Worm (Caenorhabditis elegans) whole organism, mixed stage, embryonic: Measurements from ENCODE around the gene cpr-5.

ENCODE experiments used
- M03D4.4 ChIP-seq: sonication (generic microtip); optimal IDR thresholded peaks from 2 replicates; lab custom pipeline; 2017; ENCODE audit warnings: mild to moderate bottlenecking, missing genetic modification characterization, missing compliant biosample characterization
- bed-3 ChIP-seq: fragments of 200-800 bp; sonication (Bioruptor generic); optimal IDR thresholded peaks from 3 replicates; lab custom pipeline; 2018; ENCODE audit warnings: mild to moderate bottlenecking, missing genetic modification characterization, moderate library complexity, missing compliant biosample characterization
- ces-1 ChIP-seq: fragments of 150-350 bp; optimal IDR thresholded peaks from 2 replicates; lab custom pipeline; 2014; ENCODE audit warnings: missing biosample characterization, missing genetic modification reagents, missing genetic modification characterization
- cnd-1 ChIP-seq: fragments of 200-800 bp; sonication (Bioruptor generic); optimal IDR thresholded peaks from 2 replicates; lab custom pipeline; 2018; ENCODE audit warnings: mild to moderate bottlenecking, missing genetic modification characterization, missing compliant biosample characterization
- drap-1 ChIP-seq: fragments of 200-800 bp; sonication (Bioruptor generic); optimal IDR thresholded peaks from 3 replicates; lab custom pipeline; 2018; ENCODE audit warnings: mild to moderate bottlenecking, missing genetic modification characterization, missing compliant biosample characterization
- elt-3 ChIP-seq: fragments of 150-350 bp; optimal IDR thresholded peaks from 2 replicates; lab custom pipeline; 2014; ENCODE audit warnings: missing biosample characterization, missing genetic modification characterization
- flh-1 ChIP-seq: fragments of 200-800 bp; sonication (Bioruptor generic); optimal IDR thresholded peaks from 2 replicates; lab custom pipeline; 2018; ENCODE audit warnings: mild to moderate bottlenecking, missing genetic modification characterization, moderate library complexity, missing compliant biosample characterization
- ham-2 ChIP-seq: fragments of 200-800 bp; sonication (Bioruptor generic); optimal IDR thresholded peaks from 2 replicates; lab custom pipeline; 2018; ENCODE audit warnings: mild to moderate bottlenecking, missing genetic modification characterization, missing compliant biosample characterization
- hlh-1 ChIP-seq: fragments of 150-350 bp; optimal IDR thresholded peaks from 2 replicates; lab custom pipeline; 2014; ENCODE audit warnings: missing biosample characterization, missing genetic modification reagents, missing genetic modification characterization
- lin-13 ChIP-seq: fragments of 150-350 bp; optimal IDR thresholded peaks from 2 replicates; lab custom pipeline; 2014; ENCODE audit warnings: missing biosample characterization, missing genetic modification characterization
- lin-32 ChIP-seq: fragments of 200-800 bp; sonication (Bioruptor generic); optimal IDR thresholded peaks from 2 replicates; lab custom pipeline; 2018; ENCODE audit warnings: mild to moderate bottlenecking, missing genetic modification characterization, missing compliant biosample characterization
- mab-5 ChIP-seq: fragments of 150-350 bp; optimal IDR thresholded peaks from 2 replicates; lab custom pipeline; 2014; ENCODE audit warnings: missing biosample characterization, missing genetic modification characterization
- mep-1 ChIP-seq: fragments of 150-350 bp; optimal IDR thresholded peaks from 2 replicates; lab custom pipeline; 2017; ENCODE audit warnings: missing biosample characterization, missing genetic modification reagents, missing genetic modification characterization, inconsistent platforms
- mls-2 ChIP-seq: sonication (generic microtip); optimal IDR thresholded peaks from 2 replicates; lab custom pipeline; 2016; ENCODE audit warnings: mild to moderate bottlenecking, missing genetic modification characterization, moderate library complexity, missing compliant biosample characterization
- nhr-12 ChIP-seq: fragments of 150-350 bp; optimal IDR thresholded peaks from 2 replicates; lab custom pipeline; 2014; ENCODE audit warnings: missing biosample characterization, missing genetic modification characterization
- nhr-2 ChIP-seq: fragments of 150-350 bp; optimal IDR thresholded peaks from 2 replicates; lab custom pipeline; 2014; ENCODE audit warnings: missing biosample characterization, missing genetic modification characterization
- nhr-237 ChIP-seq: fragments of 150-350 bp; optimal IDR thresholded peaks from 2 replicates; lab custom pipeline; 2014; ENCODE audit warnings: missing biosample characterization, missing genetic modification characterization
- nhr-28 ChIP-seq: fragments of 150-350 bp; optimal IDR thresholded peaks from 2 replicates; lab custom pipeline; 2014; ENCODE audit warnings: missing biosample characterization, missing genetic modification characterization
- pha-4 ChIP-seq: fragments of 150-350 bp; optimal IDR thresholded peaks from 2 replicates; lab custom pipeline; 2018; ENCODE audit warnings: missing biosample characterization, missing genetic modification reagents, missing genetic modification characterization
- sem-2 ChIP-seq: fragments of 200-800 bp; sonication (Bioruptor generic); optimal IDR thresholded peaks from 2 replicates; lab custom pipeline; 2018; ENCODE audit warnings: mild to moderate bottlenecking, missing genetic modification characterization, missing compliant biosample characterization
- sptf-1 ChIP-seq: sonication (generic microtip); optimal IDR thresholded peaks from 2 replicates; lab custom pipeline; 2017; ENCODE audit warnings: mild to moderate bottlenecking, missing genetic modification characterization, moderate library complexity, missing compliant biosample characterization
- tbx-8 ChIP-seq: fragments of 200-800 bp; sonication (Bioruptor generic); optimal IDR thresholded peaks from 2 replicates; lab custom pipeline; 2018; ENCODE audit warnings: mild to moderate bottlenecking, missing genetic modification characterization, moderate library complexity, missing compliant biosample characterization
- unc-120 ChIP-seq: sonication (generic microtip); optimal IDR thresholded peaks from 2 replicates; lab custom pipeline; 2017; ENCODE audit warnings: missing genetic modification characterization, missing compliant biosample characterization; ENCODE audit not compliant: poor library complexity, severe bottlenecking
- unc-39 ChIP-seq: fragments of 150-350 bp; optimal IDR thresholded peaks from 2 replicates; lab custom pipeline; 2014; ENCODE audit warnings: missing biosample characterization, missing genetic modification characterization
- unc-62 ChIP-seq: fragments of 150-350 bp; optimal IDR thresholded peaks from 2 replicates; lab custom pipeline; 2014; ENCODE audit warnings: missing biosample characterization, missing genetic modification reagents, missing genetic modification characterization
- zip-8 ChIP-seq: fragments of 150-350 bp; optimal IDR thresholded peaks from 2 replicates; lab custom pipeline; 2014; ENCODE audit warnings: missing biosample characterization, missing genetic modification characterization
- ztf-11 ChIP-seq: fragments of 150-350 bp; optimal IDR thresholded peaks from 2 replicates; lab custom pipeline; 2014; ENCODE audit warnings: missing biosample characterization, missing genetic modification characterization

Gene cpr-5

DNA sequence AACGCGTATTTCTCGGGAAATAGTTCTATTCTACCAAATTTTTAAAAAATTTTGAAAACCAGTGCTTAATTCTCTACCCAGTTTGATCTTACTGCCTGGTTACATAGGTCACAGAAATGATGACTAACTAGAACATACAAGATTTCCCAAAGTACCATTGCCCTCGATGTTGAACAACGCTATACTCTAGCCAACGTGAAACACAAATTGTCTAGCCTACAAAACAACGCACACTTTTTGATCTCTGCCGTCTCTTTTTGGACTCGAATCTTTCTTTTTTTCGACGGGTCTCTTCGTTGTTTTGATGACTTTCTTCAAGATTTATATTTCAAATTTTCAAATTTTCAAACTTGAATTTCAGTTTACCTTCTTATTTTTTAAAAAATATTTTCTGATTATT, 33.6 kb downstream of the cpr-5 start, which contains the start of gene Y50D4B.2:
Gene Y50D4B.2, plus strand, starts transcription at position 301 of the 400 bp plus-strand sequence.
- TF ChIP-seq elt-3 (tag; lab: Kevin White, UChicago) (no peak), hlh-1 (tag; lab: Kevin White, UChicago) (no peak), unc-39 (tag; lab: Kevin White, UChicago) (no peak), drap-1 (GFP tag; lab: Kevin White, UChicago) (no peak), nhr-237 (tag; lab: Kevin White, UChicago) (no peak), ztf-11 (tag; lab: Kevin White, UChicago) (no peak), nhr-28 (tag; lab: Kevin White, UChicago) (no peak), unc-120 (no peak), M03D4.4 (tag; lab: Kevin White, UChicago) (no peak), unc-62 (GFP tag; lab: Kevin White, UChicago) (no peak), zip-8 (tag; lab: Kevin White, UChicago) (no peak), mep-1 (no peak), tbx-8 (GFP tag; lab: Kevin White, UChicago) (no peak), mls-2 (no peak), pha-4 (tag; lab: Kevin White, UChicago) (no peak), sem-2 (GFP tag; lab: Kevin White, UChicago) (no peak), mab-5 (no peak), cnd-1 (tag; lab: Kevin White, UChicago) (no peak), lin-32 (GFP tag; lab: Kevin White, UChicago) (no peak), nhr-12 (tag; lab: Kevin White, UChicago) (no peak)

ce11 chrV:1092359-1092758, 41.5 kb downstream of the cpr-5 start, which contains the start of gene Y50D4B.4:
Gene Y50D4B.4 (plus strand): TSS chrV:1092659.
- TF ChIP-seq nhr-2 (tag; lab: Kevin White, UChicago) (no peak), ces-1 (GFP tag; lab: Kevin White, UChicago) (no peak), sptf-1 (tag; lab: Kevin White, UChicago) (no peak)

DNA sequence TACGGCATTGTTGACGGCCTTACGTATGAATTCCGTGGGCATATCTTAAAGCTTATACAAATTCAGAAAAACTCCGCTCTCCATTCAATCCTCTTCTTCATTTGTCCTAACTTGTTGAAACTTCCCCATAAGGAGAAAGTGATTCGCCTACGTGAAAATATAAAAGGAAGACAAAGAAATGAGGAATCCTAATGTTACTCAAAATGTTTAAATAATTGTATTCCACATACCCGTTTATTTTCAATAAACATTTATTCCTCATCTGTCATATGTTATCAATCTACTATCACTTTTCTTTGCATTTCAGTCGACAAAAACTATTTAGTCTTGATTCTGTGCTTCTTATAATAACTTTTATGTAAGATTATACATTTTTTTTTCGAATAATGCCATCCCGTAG, 45.9 kb downstream of the cpr-5 start, which contains the start of gene clec-203:
Gene clec-203, plus strand, starts transcription at position 301 of the 400 bp plus-strand sequence.
- TF ChIP-seq nhr-28 (tag; lab: Kevin White, UChicago) (no peak), cnd-1 (tag; lab: Kevin White, UChicago) (no peak), hlh-1 (tag; lab: Kevin White, UChicago) (no peak), pha-4 (tag; lab: Kevin White, UChicago) (no peak), elt-3 (tag; lab: Kevin White, UChicago) (no peak), mep-1 (no peak)

DNA sequence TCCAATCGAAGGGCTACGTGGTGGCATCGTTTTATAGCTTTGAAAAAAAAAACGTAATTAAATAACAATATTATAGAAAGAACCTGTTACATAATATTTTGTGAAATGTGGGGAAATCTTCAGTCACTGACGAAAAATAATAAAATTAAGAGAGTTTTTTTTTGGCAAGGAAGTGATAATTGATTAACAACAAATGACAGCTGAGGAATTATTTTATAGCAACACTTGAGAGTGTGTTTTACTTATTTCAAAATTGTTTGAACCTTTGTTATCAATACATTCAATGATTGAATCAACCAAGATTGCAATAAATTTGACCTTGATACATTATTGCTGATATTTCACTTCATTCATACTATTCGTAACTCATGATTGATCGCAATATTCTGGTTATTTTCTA, 49.8 kb downstream of the cpr-5 start, which contains the start of gene Y50D4B.6:
Gene Y50D4B.6, plus strand, starts transcription at position 301 of the 400 bp plus-strand sequence.
- no peak for TF ChIP-seq drap-1 (GFP tag; lab: Kevin White, UChicago)
- no peak for TF ChIP-seq ham-2
- TF ChIP-seq sptf-1 (tag; lab: Kevin White, UChicago): no peak
- TF ChIP-seq lin-32 (GFP tag; lab: Kevin White, UChicago): no peak
- no peak for TF ChIP-seq pha-4 (tag; lab: Kevin White, UChicago)
- no peak for TF ChIP-seq flh-1 (GFP tag; lab: Kevin White, UChicago)
- TF ChIP-seq bed-3 (GFP tag; lab: Kevin White, UChicago): no peak
- TF ChIP-seq lin-13 (tag; lab: Kevin White, UChicago): no peak
